Fruit fly (Drosophila melanogaster) whole organism, embryonic: ENCODE results near the gene spirit.

Experiments
- Antp ChIP-seq: fragments of 200-800 bp; sonication (Bioruptor generic); optimal IDR thresholded peaks from 3 replicates; lab custom pipeline; 2016; ENCODE audit warnings: missing biosample characterization, missing genetic modification characterization
- Atf3 ChIP-seq: fragments of 200-800 bp; sonication (Bioruptor generic); optimal IDR thresholded peaks from 3 replicates; lab custom pipeline; 2016; ENCODE audit warnings: missing biosample characterization, missing genetic modification characterization
- B-H2 ChIP-seq: fragments of 200-800 bp; sonication (Bioruptor generic); optimal IDR thresholded peaks from 2 replicates; lab custom pipeline; 2018; ENCODE audit warnings: missing biosample characterization, mild to moderate bottlenecking, missing genetic modification characterization
- Bgb ChIP-seq: fragments of 200-800 bp; sonication (Bioruptor generic); IDR thresholded peaks from 2 replicates; pipeline ENCODE4 v1.3.6; 2022; ENCODE audit warnings: missing biosample characterization, missing genetic modification characterization; ENCODE audit not compliant: partially characterized antibody
- CG32772 ChIP-seq: fragments of 200-800 bp; sonication (Bioruptor generic); IDR thresholded peaks from 2 replicates; pipeline ENCODE4 v1.3.6; 2022; ENCODE audit warnings: missing biosample characterization, missing genetic modification characterization
- CG4617 ChIP-seq: fragments of 200-800 bp; sonication (Bioruptor generic); optimal IDR thresholded peaks from 3 replicates; lab custom pipeline; 2016; ENCODE audit warnings: missing biosample characterization, missing genetic modification characterization, borderline replicate concordance
- Lim3 ChIP-seq: fragments of 200-800 bp; sonication (Bioruptor generic); IDR thresholded peaks from 2 replicates; pipeline ENCODE4 v1.3.6; 2022; ENCODE audit warnings: missing biosample characterization, missing genetic modification characterization
- PHDP ChIP-seq: fragments of 200-800 bp; sonication (Bioruptor generic); optimal IDR thresholded peaks from 3 replicates; lab custom pipeline; 2018; ENCODE audit warnings: missing biosample characterization, mild to moderate bottlenecking, missing genetic modification characterization, moderate library complexity
- abd-A ChIP-seq: fragments of 200-800 bp; sonication (Bioruptor generic); optimal IDR thresholded peaks from 3 replicates; lab custom pipeline; 2019; ENCODE audit warnings: missing biosample characterization, mild to moderate bottlenecking, missing genetic modification characterization, moderate library complexity
- cg ChIP-seq: fragments of 200-800 bp; sonication (Bioruptor generic); optimal IDR thresholded peaks from 3 replicates; lab custom pipeline; 2019; ENCODE audit warnings: missing biosample characterization, mild to moderate bottlenecking, missing genetic modification characterization, moderate library complexity
- pfk ChIP-seq: fragments of 200-800 bp; sonication (Bioruptor generic); optimal IDR thresholded peaks from 2 replicates; lab custom pipeline; 2018; ENCODE audit warnings: missing biosample characterization, mild to moderate bottlenecking, missing genetic modification characterization, moderate library complexity
- sens ChIP-seq: fragments of 200-800 bp; sonication (Bioruptor generic); peaks from one replicate; lab custom pipeline; 2016; ENCODE audit warnings: missing biosample characterization, missing genetic modification characterization
- so ChIP-seq: fragments of 200-800 bp; sonication (Bioruptor generic); IDR thresholded peaks from 3 replicates; pipeline ENCODE4 v1.3.6; 2022; ENCODE audit warnings: missing biosample characterization, missing genetic modification characterization

DNA sequence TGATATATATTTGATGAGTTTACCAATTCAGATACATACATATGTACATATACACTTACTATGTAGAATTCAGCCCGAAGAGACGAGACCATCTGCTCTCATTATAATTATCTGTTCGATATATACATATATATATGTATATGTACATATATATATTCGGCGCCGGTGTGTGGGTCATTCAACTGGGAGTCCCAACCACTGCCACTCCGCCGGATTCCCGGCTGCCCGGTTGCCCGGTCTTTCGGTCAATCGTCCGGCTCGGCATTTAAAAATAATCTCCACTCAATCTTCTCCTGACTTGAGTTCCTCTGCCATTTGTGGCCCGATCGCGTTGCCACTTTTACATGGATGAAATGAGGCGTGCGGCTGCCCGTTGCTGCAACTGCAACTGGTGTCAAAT lies 3.3 kb upstream of the spirit start:
- TF ChIP-seq cg (GFP tag; lab: Kevin White, UChicago) (no peak), sens (GFP tag; lab: Kevin White, UChicago) (peak; percentile 33), so (no peak), abd-A (tag; lab: Kevin White, UChicago) (no peak), Antp (GFP tag; lab: Kevin White, UChicago) (no peak), CG4617 (no peak), Bgb (GFP tag; lab: Robert Waterston, UW) (no peak), B-H2 (no peak), Lim3 (no peak), PHDP (tag; lab: Kevin White, UChicago) (no peak), CG32772 (GFP tag; lab: Robert Waterston, UW) (no peak), Atf3 (GFP tag; lab: Kevin White, UChicago) (no peak), pfk (GFP tag; lab: Kevin White, UChicago) (no peak)
